Fruit fly (Drosophila melanogaster) whole organism, embryonic: Measurements from ENCODE around the gene CG1764.

Source experiments
- ATbp ChIP-seq: fragments of 200-800 bp; sonication (Bioruptor generic); optimal IDR thresholded peaks from 2 replicates; lab custom pipeline; 2017; ENCODE audit warnings: missing biosample characterization, mild to moderate bottlenecking, missing genetic modification characterization, missing genetic modification reagents
- Bteb2 ChIP-seq: fragments of 200-800 bp; sonication (Bioruptor generic); optimal IDR thresholded peaks from 2 replicates; lab custom pipeline; 2016; ENCODE audit warnings: missing biosample characterization, missing genetic modification characterization
- CG10267 ChIP-seq: fragments of 200-800 bp; sonication (Bioruptor generic); optimal IDR thresholded peaks from 2 replicates; lab custom pipeline; 2018; ENCODE audit warnings: missing biosample characterization, mild to moderate bottlenecking, missing genetic modification characterization, moderate library complexity
- CG10321 ChIP-seq: fragments of 200-800 bp; sonication (Bioruptor generic); IDR thresholded peaks from 2 replicates; pipeline ENCODE4 v1.3.6; 2022; ENCODE audit warnings: missing biosample characterization, missing genetic modification characterization
- CG12219 ChIP-seq: fragments of 200-800 bp; sonication (Bioruptor generic); optimal IDR thresholded peaks from 3 replicates; lab custom pipeline; 2018; ENCODE audit warnings: missing biosample characterization, mild to moderate bottlenecking, missing genetic modification characterization
- CG12299 ChIP-seq: fragments of 200-800 bp; sonication (Bioruptor generic); optimal IDR thresholded peaks from 2 replicates; lab custom pipeline; 2018; ENCODE audit warnings: missing biosample characterization, mild to moderate bottlenecking, missing genetic modification characterization
- CG13123 ChIP-seq: fragments of 200-800 bp; sonication (Bioruptor generic); optimal IDR thresholded peaks from 2 replicates; lab custom pipeline; 2016; ENCODE audit warnings: missing biosample characterization, missing genetic modification characterization
- CG13624 ChIP-seq: fragments of 200-800 bp; sonication (Bioruptor generic); optimal IDR thresholded peaks from 2 replicates; lab custom pipeline; 2016; ENCODE audit warnings: missing biosample characterization, missing genetic modification characterization
- CG14667 ChIP-seq: fragments of 200-800 bp; sonication (Bioruptor generic); IDR thresholded peaks from 2 replicates; pipeline ENCODE4 v1.3.6; 2022; ENCODE audit warnings: missing biosample characterization, missing genetic modification characterization
- CG17829 ChIP-seq: fragments of 200-800 bp; optimal IDR thresholded peaks from 2 replicates; lab custom pipeline; 2019; ENCODE audit warnings: missing biosample characterization, mild to moderate bottlenecking, missing genetic modification characterization, moderate library complexity
- CG1792 ChIP-seq: fragments of 200-800 bp; sonication (Bioruptor generic); optimal IDR thresholded peaks from 2 replicates; lab custom pipeline; 2016; ENCODE audit warnings: missing biosample characterization, missing genetic modification characterization
- CG18476 ChIP-seq: fragments of 200-800 bp; sonication (Bioruptor generic); optimal IDR thresholded peaks from 2 replicates; lab custom pipeline; 2016; ENCODE audit warnings: missing biosample characterization, mild to moderate bottlenecking, missing genetic modification characterization
- CG32767 ChIP-seq: fragments of 200-800 bp; sonication (Bioruptor generic); IDR thresholded peaks from 2 replicates; pipeline ENCODE4 v1.3.6; 2022; ENCODE audit warnings: missing biosample characterization, missing genetic modification characterization
- CG32772 ChIP-seq: fragments of 200-800 bp; sonication (Bioruptor generic); IDR thresholded peaks from 2 replicates; pipeline ENCODE4 v1.3.6; 2022; ENCODE audit warnings: missing biosample characterization, missing genetic modification characterization
- CG3407 ChIP-seq: fragments of 200-800 bp; sonication (Bioruptor generic); optimal IDR thresholded peaks from 2 replicates; lab custom pipeline; 2018; ENCODE audit warnings: missing biosample characterization, mild to moderate bottlenecking, missing genetic modification characterization
- CG5953 ChIP-seq: fragments of 200-800 bp; sonication (Bioruptor generic); IDR thresholded peaks from 2 replicates; pipeline ENCODE4 v1.3.6; 2022; ENCODE audit warnings: missing biosample characterization, missing genetic modification characterization
- CG6175 ChIP-seq: fragments of 200-800 bp; sonication (Bioruptor generic); IDR thresholded peaks from 3 replicates; pipeline ENCODE4 v1.3.6; 2022; ENCODE audit warnings: missing biosample characterization, missing genetic modification characterization
- CG7271 ChIP-seq: fragments of 200-800 bp; sonication (Bioruptor generic); optimal IDR thresholded peaks from 2 replicates; lab custom pipeline; 2018; ENCODE audit warnings: missing biosample characterization, mild to moderate bottlenecking, missing genetic modification characterization, moderate library complexity
- CG8359 ChIP-seq: fragments of 200-800 bp; sonication (Bioruptor generic); optimal IDR thresholded peaks from 2 replicates; lab custom pipeline; 2017; ENCODE audit warnings: missing biosample characterization, mild to moderate bottlenecking, missing genetic modification characterization, borderline replicate concordance
- CG8478 ChIP-seq: fragments of >200 bp; optimal IDR thresholded peaks from 2 replicates; lab custom pipeline; 2018
- CG9215 ChIP-seq: fragments of 200-800 bp; sonication (Bioruptor generic); IDR thresholded peaks from 2 replicates; pipeline ENCODE4 v1.3.6; 2022; ENCODE audit warnings: missing biosample characterization, missing genetic modification characterization
- HHEX ChIP-seq: fragments of 200-800 bp; sonication (Bioruptor generic); optimal IDR thresholded peaks from 3 replicates; lab custom pipeline; 2017; ENCODE audit warnings: missing biosample characterization, mild to moderate bottlenecking, missing genetic modification characterization, missing genetic modification reagents
- HLH3B ChIP-seq: fragments of 200-800 bp; sonication (Bioruptor generic); IDR thresholded peaks from 2 replicates; pipeline ENCODE4 v1.3.6; 2022; ENCODE audit warnings: missing biosample characterization, missing genetic modification characterization
- Mad ChIP-seq: fragments of 200-800 bp; sonication (Bioruptor generic); optimal IDR thresholded peaks from 2 replicates; lab custom pipeline; 2016; ENCODE audit warnings: missing biosample characterization, missing genetic modification characterization
- Med ChIP-seq: fragments of 200-800 bp; sonication (Bioruptor generic); peaks from one replicate; lab custom pipeline; 2016; ENCODE audit warnings: missing biosample characterization, missing genetic modification characterization, mild to moderate bottlenecking, inconsistent platforms, moderate library complexity
- Oli ChIP-seq: fragments of 200-800 bp; sonication (Bioruptor generic); optimal IDR thresholded peaks from 2 replicates; lab custom pipeline; 2018; ENCODE audit warnings: missing biosample characterization, mild to moderate bottlenecking, missing genetic modification characterization, moderate library complexity
- Rx ChIP-seq: fragments of 200-800 bp; sonication (Bioruptor generic); IDR thresholded peaks from 2 replicates; pipeline ENCODE4 v1.3.6; 2022; ENCODE audit warnings: missing biosample characterization, missing genetic modification characterization
- Sin3A ChIP-seq: fragments of >200 bp; optimal IDR thresholded peaks from 2 replicates; lab custom pipeline; 2018
- Xrp1 ChIP-seq: fragments of 200-800 bp; sonication (Bioruptor generic); IDR thresholded peaks from 2 replicates; pipeline ENCODE4 v1.3.6; 2022; ENCODE audit warnings: missing biosample characterization, missing genetic modification characterization
- ap ChIP-seq: fragments of 200-800 bp; sonication (Bioruptor generic); IDR thresholded peaks from 2 replicates; pipeline ENCODE4 v1.3.6; 2022; ENCODE audit warnings: missing biosample characterization, missing genetic modification characterization
- ato ChIP-seq: fragments of 200-800 bp; sonication (Bioruptor generic); IDR thresholded peaks from 2 replicates; pipeline ENCODE4 v1.3.6; 2022; ENCODE audit warnings: missing biosample characterization, missing genetic modification characterization; ENCODE audit not compliant: partially characterized antibody
- bigmax ChIP-seq: fragments of 200-800 bp; sonication (Bioruptor generic); optimal IDR thresholded peaks from 2 replicates; lab custom pipeline; 2018; ENCODE audit warnings: missing biosample characterization, mild to moderate bottlenecking, missing genetic modification characterization
- bowl ChIP-seq: fragments of 200-800 bp; sonication (Bioruptor generic); IDR thresholded peaks from 2 replicates; pipeline ENCODE4 v1.3.6; 2022; ENCODE audit warnings: missing biosample characterization, missing genetic modification characterization
- br ChIP-seq: fragments of >200 bp; optimal IDR thresholded peaks from 2 replicates; lab custom pipeline; 2017
- cas ChIP-seq: fragments of 200-800 bp; sonication (Bioruptor generic); IDR thresholded peaks from 2 replicates; pipeline ENCODE4 v1.3.6; 2022; ENCODE audit warnings: missing biosample characterization, missing genetic modification characterization
- dan ChIP-seq: fragments of 200-800 bp; sonication (Bioruptor generic); IDR thresholded peaks from 2 replicates; pipeline ENCODE4 v1.3.6; 2022; ENCODE audit warnings: missing biosample characterization, missing genetic modification characterization
- danr ChIP-seq: fragments of 200-800 bp; sonication (Bioruptor generic); IDR thresholded peaks from 2 replicates; pipeline ENCODE4 v1.3.6; 2022; ENCODE audit warnings: missing biosample characterization, missing genetic modification characterization
- dati ChIP-seq: fragments of 200-800 bp; sonication (Bioruptor generic); IDR thresholded peaks from 2 replicates; pipeline ENCODE4 v1.3.6; 2022; ENCODE audit warnings: missing biosample characterization, missing genetic modification characterization
- disco-r ChIP-seq: fragments of 200-800 bp; sonication (Bioruptor generic); optimal IDR thresholded peaks from 2 replicates; lab custom pipeline; 2016; ENCODE audit warnings: missing biosample characterization, missing genetic modification characterization
- dmrt11E ChIP-seq: fragments of 200-800 bp; sonication (Bioruptor generic); optimal IDR thresholded peaks from 3 replicates; lab custom pipeline; 2018; ENCODE audit warnings: missing biosample characterization, mild to moderate bottlenecking, missing genetic modification characterization, moderate library complexity
- dpn ChIP-seq, 2 experiments: fragments of 200-800 bp; sonication (Bioruptor generic); optimal IDR thresholded peaks; 3 replicates each; lab custom pipeline; 2016; ENCODE audit warnings: missing biosample characterization in 2 of 2, missing genetic modification characterization in 2 of 2
- eyg ChIP-seq: fragments of 200-800 bp; sonication (Bioruptor generic); optimal IDR thresholded peaks from 3 replicates; lab custom pipeline; 2016; ENCODE audit warnings: missing biosample characterization, missing genetic modification characterization
- grau ChIP-seq: fragments of 200-800 bp; optimal IDR thresholded peaks from 3 replicates; lab custom pipeline; 2019; ENCODE audit warnings: missing biosample characterization, mild to moderate bottlenecking, missing genetic modification characterization, moderate library complexity
- kah ChIP-seq: fragments of 200-800 bp; sonication (Bioruptor generic); optimal IDR thresholded peaks from 2 replicates; lab custom pipeline; 2018; ENCODE audit warnings: missing biosample characterization, mild to moderate bottlenecking, missing genetic modification characterization
- nmo ChIP-seq: fragments of 200-800 bp; sonication (Bioruptor generic); optimal IDR thresholded peaks from 2 replicates; lab custom pipeline; 2018; ENCODE audit warnings: missing biosample characterization, mild to moderate bottlenecking, missing genetic modification characterization, moderate library complexity
- pb ChIP-seq: fragments of 200-800 bp; sonication (Bioruptor generic); optimal IDR thresholded peaks from 3 replicates; lab custom pipeline; 2016; ENCODE audit warnings: missing biosample characterization, missing genetic modification characterization
- seq ChIP-seq: fragments of 200-800 bp; sonication (Bioruptor generic); IDR thresholded peaks from 2 replicates; pipeline ENCODE4 v1.3.6; 2022; ENCODE audit warnings: missing biosample characterization, missing genetic modification characterization
- sima ChIP-seq: fragments of 200-800 bp; sonication (Bioruptor generic); optimal IDR thresholded peaks from 2 replicates; lab custom pipeline; 2016; ENCODE audit warnings: missing biosample characterization, missing genetic modification characterization
- sna ChIP-seq: fragments of 200-800 bp; sonication (Bioruptor generic); IDR thresholded peaks from 2 replicates; pipeline ENCODE4 v1.3.6; 2022; ENCODE audit warnings: missing biosample characterization, missing genetic modification characterization; ENCODE audit not compliant: partially characterized antibody
- sr ChIP-seq: fragments of 200-800 bp; sonication (Bioruptor generic); IDR thresholded peaks from 3 replicates; pipeline ENCODE4 v1.3.6; 2022; ENCODE audit warnings: missing biosample characterization, missing genetic modification characterization
- tll ChIP-seq, 2 experiments: fragments of 200-800 bp in 1 of 2; fragments of >200 bp in 1 of 2; sonication (Bioruptor generic) in 1 of 2; optimal IDR thresholded peaks; 2 replicates each; lab custom pipeline; 2017 to 2019; ENCODE audit warnings: missing biosample characterization in 2 of 2, missing genetic modification characterization in 2 of 2, mild to moderate bottlenecking in 1 of 2, moderate library complexity in 1 of 2

The CG1764 gene

dm6 chrX:13296405-13297183 is 5.6 kb downstream of the CG1764 start, which contains the start of gene CG1622 (continued):
- 0 out of 2 replicates have a peak, but pooled peaks have one; percentile 26 for TF ChIP-seq CG32772
- TF ChIP-seq cas (GFP tag; lab: Robert Waterston, UW): no peak
- no peak for TF ChIP-seq sna (GFP tag; lab: Robert Waterston, UW)
- no peak for TF ChIP-seq CG10321 (GFP tag; lab: Robert Waterston, UW)
- TF ChIP-seq CG10267 (tag; lab: Kevin White, UChicago): peak; percentile 35
- TF ChIP-seq CG6175 (GFP tag; lab: Robert Waterston, UW): no peak
- peak; percentile 3 for TF ChIP-seq dmrt11E
- TF ChIP-seq CG8478 (lab: Kevin White, UChicago): no peak
- TF ChIP-seq CG12219 (GFP tag; lab: Kevin White, UChicago): no peak
- no peak for TF ChIP-seq ATbp (GFP tag; lab: Kevin White, UChicago)
- no peak for TF ChIP-seq CG32767 (GFP tag; lab: Robert Waterston, UW)
- no peak for TF ChIP-seq CG13624 (GFP tag; lab: Kevin White, UChicago)
- peak; percentile 70 for TF ChIP-seq Med (GFP tag; lab: Kevin White, UChicago)
- no peak for TF ChIP-seq HLH3B
- no peak for TF ChIP-seq pb (GFP tag; lab: Kevin White, UChicago)
- TF ChIP-seq CG3407: no peak
- peak in 1 of 2 experiments; percentile 41 for TF ChIP-seq dpn (GFP tag; optimal IDR thresholded peaks at IDR 0.05; lab: Kevin White, UChicago)
- TF ChIP-seq CG18476 (GFP tag; lab: Kevin White, UChicago): no peak
- TF ChIP-seq ato (GFP tag; lab: Robert Waterston, UW): no peak
- TF ChIP-seq kah (GFP tag; lab: Kevin White, UChicago): no peak
- TF ChIP-seq dati: no peak
- TF ChIP-seq Mad (GFP tag; lab: Kevin White, UChicago): no peak
- TF ChIP-seq Bteb2: no peak
- TF ChIP-seq CG1792 (GFP tag; lab: Kevin White, UChicago): no peak
- TF ChIP-seq ap (GFP tag; lab: Robert Waterston, UW): no peak
- no peak for TF ChIP-seq danr
- TF ChIP-seq disco-r: no peak
- TF ChIP-seq CG13123 (GFP tag; lab: Kevin White, UChicago): no peak
- peak; percentile 18; the same call in 1 of the 2 replicates for TF ChIP-seq CG9215 (GFP tag; lab: Robert Waterston, UW)
- no peak for TF ChIP-seq sima
- no peak for TF ChIP-seq dan (GFP tag; lab: Robert Waterston, UW)
- TF ChIP-seq eyg: no peak
- no peak for TF ChIP-seq seq
- TF ChIP-seq sr (GFP tag; lab: Robert Waterston, UW): no peak
- no peak for TF ChIP-seq HHEX (GFP tag; lab: Kevin White, UChicago)
- TF ChIP-seq Xrp1 (GFP tag; lab: Robert Waterston, UW): peak; percentile 33; the same call in 1 of the 2 replicates
- TF ChIP-seq nmo (GFP tag; lab: Kevin White, UChicago): peak; percentile 47
- no peak for TF ChIP-seq CG5953 (GFP tag; lab: Robert Waterston, UW)
- TF ChIP-seq Rx (GFP tag; lab: Robert Waterston, UW): no peak
- no peak for TF ChIP-seq Sin3A (lab: Kevin White, UChicago)
- no peak for TF ChIP-seq tll (GFP tag; optimal IDR thresholded peaks at IDR 0.05; lab: Kevin White, UChicago)
- no peak for TF ChIP-seq CG12299 (tag; lab: Kevin White, UChicago)
- no peak for TF ChIP-seq CG8359 (GFP tag; lab: Kevin White, UChicago)
- no peak for TF ChIP-seq br
- TF ChIP-seq CG7271 (tag; lab: Kevin White, UChicago): no peak
- no peak for TF ChIP-seq bigmax
- no peak for TF ChIP-seq bowl (GFP tag; lab: Robert Waterston, UW)
- peak; percentile 13 for TF ChIP-seq Oli
- TF ChIP-seq CG17829 (tag; lab: Kevin White, UChicago): peak; percentile 9
- TF ChIP-seq grau: peak; percentile 68
- no peak for TF ChIP-seq CG14667 (GFP tag; lab: Robert Waterston, UW)
